Fruit fly (Drosophila melanogaster) whole organism, embryonic: ENCODE results near the gene Ilk.
A peak's percentile ranks its signal among the peaks of the same experiment; 100 is the strongest.

Source experiments
- Abd-B ChIP-seq: fragments of 200-800 bp; sonication (Bioruptor generic); optimal IDR thresholded peaks from 2 replicates; lab custom pipeline; 2018; ENCODE audit warnings: missing biosample characterization, mild to moderate bottlenecking, missing genetic modification characterization, moderate library complexity
- Antp ChIP-seq: fragments of 200-800 bp; sonication (Bioruptor generic); optimal IDR thresholded peaks from 3 replicates; lab custom pipeline; 2016; ENCODE audit warnings: missing biosample characterization, missing genetic modification characterization
- BEAF-32 ChIP-seq: fragments of 200-800 bp; sonication (Bioruptor generic); optimal IDR thresholded peaks from 3 replicates; lab custom pipeline; 2017; ENCODE audit warnings: missing biosample characterization, missing genetic modification characterization, mild to moderate bottlenecking, moderate library complexity, missing genetic modification reagents
- CG10267 ChIP-seq: fragments of 200-800 bp; sonication (Bioruptor generic); optimal IDR thresholded peaks from 2 replicates; lab custom pipeline; 2018; ENCODE audit warnings: missing biosample characterization, mild to moderate bottlenecking, missing genetic modification characterization, moderate library complexity
- CG13123 ChIP-seq: fragments of 200-800 bp; sonication (Bioruptor generic); optimal IDR thresholded peaks from 2 replicates; lab custom pipeline; 2016; ENCODE audit warnings: missing biosample characterization, missing genetic modification characterization
- CG13287 ChIP-seq: fragments of 200-800 bp; sonication (Bioruptor generic); IDR thresholded peaks from 2 replicates; pipeline ENCODE4 v1.3.6; 2022; ENCODE audit warnings: missing biosample characterization, missing genetic modification characterization; ENCODE audit not compliant: partially characterized antibody
- CG13296 ChIP-seq: fragments of 200-800 bp; sonication (Bioruptor generic); optimal IDR thresholded peaks from 3 replicates; lab custom pipeline; 2018; ENCODE audit warnings: missing biosample characterization, mild to moderate bottlenecking, missing genetic modification characterization
- CG13775 ChIP-seq: fragments of 200-800 bp; sonication (Bioruptor generic); optimal IDR thresholded peaks from 3 replicates; lab custom pipeline; 2017; ENCODE audit warnings: missing biosample characterization, mild to moderate bottlenecking, missing genetic modification characterization
- CG18476 ChIP-seq: fragments of 200-800 bp; sonication (Bioruptor generic); optimal IDR thresholded peaks from 2 replicates; lab custom pipeline; 2016; ENCODE audit warnings: missing biosample characterization, mild to moderate bottlenecking, missing genetic modification characterization
- CG3163 ChIP-seq: fragments of 200-800 bp; sonication (Bioruptor generic); optimal IDR thresholded peaks from 3 replicates; lab custom pipeline; 2016; ENCODE audit warnings: missing biosample characterization, missing genetic modification characterization
- CG34376 ChIP-seq: fragments of 200-800 bp; sonication (Bioruptor generic); optimal IDR thresholded peaks from 2 replicates; lab custom pipeline; 2018; ENCODE audit warnings: missing biosample characterization, mild to moderate bottlenecking, missing genetic modification characterization
- CG34422 ChIP-seq: fragments of 200-800 bp; sonication (Bioruptor generic); IDR thresholded peaks from 3 replicates; pipeline ENCODE4 v1.3.6; 2022; ENCODE audit warnings: missing biosample characterization, missing genetic modification characterization
- CG4282 ChIP-seq: fragments of 200-800 bp; sonication (Bioruptor generic); optimal IDR thresholded peaks from 2 replicates; lab custom pipeline; 2016; ENCODE audit warnings: missing biosample characterization, missing genetic modification characterization
- CG4617 ChIP-seq: fragments of 200-800 bp; sonication (Bioruptor generic); optimal IDR thresholded peaks from 3 replicates; lab custom pipeline; 2016; ENCODE audit warnings: missing biosample characterization, missing genetic modification characterization, borderline replicate concordance
- CG5245 ChIP-seq: fragments of 200-800 bp; sonication (Bioruptor generic); optimal IDR thresholded peaks from 3 replicates; lab custom pipeline; 2016; ENCODE audit warnings: missing biosample characterization, missing genetic modification characterization
- CG7357 ChIP-seq: fragments of 200-800 bp; sonication (Bioruptor generic); IDR thresholded peaks from 3 replicates; pipeline ENCODE4 v1.3.6; 2022; ENCODE audit warnings: missing biosample characterization, missing genetic modification characterization
- CG8089 ChIP-seq: fragments of 200-800 bp; sonication (Bioruptor generic); optimal IDR thresholded peaks from 3 replicates; lab custom pipeline; 2016; ENCODE audit warnings: missing biosample characterization, missing genetic modification characterization
- CG8388 ChIP-seq: fragments of 200-800 bp; sonication (Bioruptor generic); optimal IDR thresholded peaks from 2 replicates; lab custom pipeline; 2019; ENCODE audit warnings: missing biosample characterization, mild to moderate bottlenecking, missing genetic modification characterization, moderate library complexity
- CG9215 ChIP-seq: fragments of 200-800 bp; sonication (Bioruptor generic); IDR thresholded peaks from 2 replicates; pipeline ENCODE4 v1.3.6; 2022; ENCODE audit warnings: missing biosample characterization, missing genetic modification characterization
- Camta ChIP-seq: fragments of 200-800 bp; sonication (Bioruptor generic); optimal IDR thresholded peaks from 2 replicates; lab custom pipeline; 2016; ENCODE audit warnings: missing biosample characterization, missing genetic modification characterization
- D ChIP-seq, 2 experiments: fragments of 200-800 bp in 1 of 2; fragments of >200 bp in 1 of 2; sonication (Bioruptor generic) in 1 of 2; optimal IDR thresholded peaks; 2 replicates in 1 of 2; 3 replicates in 1 of 2; lab custom pipeline; 2017; ENCODE audit warnings: mild to moderate bottlenecking in 1 of 2, missing biosample characterization in 1 of 2, missing genetic modification characterization in 1 of 2, missing genetic modification reagents in 1 of 2
- Fer1 ChIP-seq: fragments of 200-800 bp; sonication (Bioruptor generic); optimal IDR thresholded peaks from 2 replicates; lab custom pipeline; 2017; ENCODE audit warnings: missing biosample characterization, mild to moderate bottlenecking, missing genetic modification characterization
- Hmx ChIP-seq: fragments of 200-800 bp; sonication (Bioruptor generic); optimal IDR thresholded peaks from 2 replicates; lab custom pipeline; 2016; ENCODE audit warnings: missing biosample characterization, missing genetic modification characterization
- Hr51 ChIP-seq, 2 experiments: fragments of 200-800 bp; sonication (Bioruptor generic); optimal IDR thresholded peaks; 2 replicates in 1 of 2; 3 replicates in 1 of 2; lab custom pipeline; 2016 to 2018; ENCODE audit warnings: missing biosample characterization in 2 of 2, missing genetic modification characterization in 2 of 2, mild to moderate bottlenecking in 1 of 2, moderate library complexity in 1 of 2
- MESR4 ChIP-seq: fragments of 200-800 bp; sonication (Bioruptor generic); optimal IDR thresholded peaks from 2 replicates; lab custom pipeline; 2018; ENCODE audit warnings: missing biosample characterization, mild to moderate bottlenecking, missing genetic modification characterization, moderate library complexity
- Myb ChIP-seq: fragments of 200-800 bp; sonication (Bioruptor generic); optimal IDR thresholded peaks from 2 replicates; lab custom pipeline; 2016; ENCODE audit warnings: missing biosample characterization, missing genetic modification characterization
- Neu2 ChIP-seq: fragments of 200-800 bp; sonication (Bioruptor generic); optimal IDR thresholded peaks from 3 replicates; lab custom pipeline; 2016; ENCODE audit warnings: missing biosample characterization, missing genetic modification characterization, borderline replicate concordance
- Nf-YC ChIP-seq: fragments of 200-800 bp; optimal IDR thresholded peaks from 3 replicates; lab custom pipeline; 2019; ENCODE audit warnings: missing biosample characterization, mild to moderate bottlenecking, missing genetic modification characterization, moderate library complexity
- NfI ChIP-seq: fragments of 200-800 bp; sonication (Bioruptor generic); optimal IDR thresholded peaks from 3 replicates; lab custom pipeline; 2018; ENCODE audit warnings: missing biosample characterization, mild to moderate bottlenecking, missing genetic modification characterization, moderate library complexity
- Oli ChIP-seq: fragments of 200-800 bp; sonication (Bioruptor generic); optimal IDR thresholded peaks from 2 replicates; lab custom pipeline; 2018; ENCODE audit warnings: missing biosample characterization, mild to moderate bottlenecking, missing genetic modification characterization, moderate library complexity
- PHDP ChIP-seq: fragments of 200-800 bp; sonication (Bioruptor generic); optimal IDR thresholded peaks from 3 replicates; lab custom pipeline; 2018; ENCODE audit warnings: missing biosample characterization, mild to moderate bottlenecking, missing genetic modification characterization, moderate library complexity
- Xbp1 ChIP-seq: fragments of 200-800 bp; sonication (Bioruptor generic); optimal IDR thresholded peaks from 3 replicates; lab custom pipeline; 2016; ENCODE audit warnings: missing biosample characterization, mild to moderate bottlenecking, missing genetic modification characterization
- aop ChIP-seq: fragments of 200-800 bp; sonication (Bioruptor generic); IDR thresholded peaks from 2 replicates; pipeline ENCODE4 v1.3.6; 2022; ENCODE audit warnings: missing biosample characterization, missing genetic modification characterization
- ap ChIP-seq: fragments of 200-800 bp; sonication (Bioruptor generic); IDR thresholded peaks from 2 replicates; pipeline ENCODE4 v1.3.6; 2022; ENCODE audit warnings: missing biosample characterization, missing genetic modification characterization
- chif ChIP-seq, 2 experiments: fragments of 200-800 bp; sonication (Bioruptor generic); optimal IDR thresholded peaks; 3 replicates each; lab custom pipeline; 2016; ENCODE audit warnings: missing biosample characterization in 2 of 2, missing genetic modification characterization in 2 of 2
- dm ChIP-seq: fragments of 200-800 bp; sonication (Bioruptor generic); optimal IDR thresholded peaks from 3 replicates; lab custom pipeline; 2016; ENCODE audit warnings: missing biosample characterization, missing genetic modification characterization
- dmrt99B ChIP-seq: fragments of 200-800 bp; sonication (Bioruptor generic); optimal IDR thresholded peaks from 2 replicates; lab custom pipeline; 2018; ENCODE audit warnings: missing biosample characterization, mild to moderate bottlenecking, missing genetic modification characterization, moderate library complexity
- h ChIP-seq: fragments of >200 bp; optimal IDR thresholded peaks from 2 replicates; lab custom pipeline; 2017
- hkb ChIP-seq, 2 experiments: fragments of 200-800 bp in 1 of 2; fragments of >200 bp in 1 of 2; sonication (Bioruptor generic) in 1 of 2; IDR thresholded peaks in 1 of 2; optimal IDR thresholded peaks in 1 of 2; 2 replicates each; pipeline versions ENCODE4 v1.3.6 to Lab custom; 2017 to 2022; ENCODE audit warnings: missing biosample characterization in 1 of 2, missing genetic modification characterization in 1 of 2
- jing ChIP-seq: fragments of 200-800 bp; sonication (Bioruptor generic); optimal IDR thresholded peaks from 2 replicates; lab custom pipeline; 2018; ENCODE audit warnings: missing biosample characterization, mild to moderate bottlenecking, missing genetic modification characterization
- ken ChIP-seq: fragments of 200-800 bp; sonication (Bioruptor generic); IDR thresholded peaks from 3 replicates; pipeline ENCODE4 v1.3.6; 2022; ENCODE audit warnings: missing biosample characterization, missing genetic modification characterization
- lab ChIP-seq: fragments of 200-800 bp; sonication (Bioruptor generic); optimal IDR thresholded peaks from 3 replicates; lab custom pipeline; 2017; ENCODE audit warnings: missing biosample characterization, missing genetic modification characterization, mild to moderate bottlenecking, moderate library complexity, missing genetic modification reagents
- maf-S ChIP-seq: fragments of 200-800 bp; sonication (Bioruptor generic); optimal IDR thresholded peaks from 2 replicates; lab custom pipeline; 2016; ENCODE audit warnings: missing biosample characterization, missing genetic modification characterization
- repo ChIP-seq: fragments of 200-800 bp; sonication (Bioruptor generic); optimal IDR thresholded peaks from 2 replicates; lab custom pipeline; 2016; ENCODE audit warnings: missing biosample characterization, missing genetic modification characterization
- stc ChIP-seq: fragments of 200-800 bp; sonication (Bioruptor generic); IDR thresholded peaks from 2 replicates; pipeline ENCODE4 v1.3.6; 2022; ENCODE audit warnings: missing biosample characterization, missing genetic modification characterization
- trem ChIP-seq: fragments of 200-800 bp; optimal IDR thresholded peaks from 3 replicates; lab custom pipeline; 2019; ENCODE audit warnings: missing biosample characterization, mild to moderate bottlenecking, missing genetic modification characterization, moderate library complexity
- ttk ChIP-seq: fragments of 200-800 bp; sonication (Bioruptor generic); IDR thresholded peaks from 2 replicates; pipeline ENCODE4 v2.1.2; 2022; ENCODE audit warnings: missing biosample characterization, missing genetic modification characterization
- tx ChIP-seq: fragments of 200-800 bp; sonication (Bioruptor generic); optimal IDR thresholded peaks from 2 replicates; lab custom pipeline; 2016; ENCODE audit warnings: missing biosample characterization, missing genetic modification characterization

Gene Ilk

DNA sequence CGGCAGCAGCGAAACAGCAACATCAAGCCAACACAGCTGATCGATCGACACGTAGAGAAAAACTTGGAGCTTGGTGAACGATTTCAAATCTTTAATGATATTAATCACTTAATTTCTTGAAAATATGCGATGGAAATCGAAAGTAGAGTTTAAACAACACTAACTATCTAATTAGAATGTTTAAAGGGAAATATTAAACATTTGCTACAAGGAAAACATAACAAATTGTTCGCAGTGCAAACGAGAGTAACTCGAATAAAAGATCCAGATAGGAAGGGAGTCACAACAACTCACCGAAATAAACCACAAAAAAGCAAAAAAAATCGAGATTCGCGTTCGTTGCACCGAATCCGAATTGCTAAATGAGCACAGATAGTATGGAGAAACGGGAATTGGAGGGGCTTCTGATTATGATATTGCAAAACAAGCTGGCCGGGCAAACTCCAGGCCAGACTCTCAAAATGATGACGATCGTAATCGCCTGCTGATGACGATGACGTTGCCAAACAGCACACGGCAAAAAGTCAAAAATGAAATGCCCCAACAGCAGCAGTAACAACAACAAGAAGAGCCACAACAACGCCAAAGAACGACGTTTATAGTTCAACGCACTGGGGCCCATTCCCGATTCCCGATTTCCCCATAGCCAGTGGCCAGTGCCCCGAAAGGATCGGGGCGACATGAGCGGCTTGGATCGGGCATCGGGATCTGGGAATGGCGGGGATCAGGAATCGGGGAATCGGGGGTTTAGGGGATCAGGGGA, 37.2 kb downstream of the Ilk start (continued):
- TF ChIP-seq CG34422 (peak; percentile 15; the same call in 1 of the 3 replicates), Nf-YC (tag; lab: Kevin White, UChicago) (no peak), Neu2 (GFP tag; lab: Kevin White, UChicago) (no peak), Myb (GFP tag; lab: Kevin White, UChicago) (no peak), MESR4 (no peak), CG4282 (GFP tag; lab: Kevin White, UChicago) (no peak), Hmx (GFP tag; lab: Kevin White, UChicago) (no peak), CG13123 (GFP tag; lab: Kevin White, UChicago) (no peak), D (optimal IDR thresholded peaks at IDR 0.05; lab: Kevin White, UChicago) (no peak), D (GFP tag; optimal IDR thresholded peaks at IDR 0.05; lab: Kevin White, UChicago) (no peak), dmrt99B (tag; lab: Kevin White, UChicago) (peak; percentile 56), CG8089 (no peak), ap (GFP tag; lab: Robert Waterston, UW) (no peak), CG18476 (GFP tag; lab: Kevin White, UChicago) (no peak), ttk (GFP tag; lab: Robert Waterston, UW) (no peak), Antp (GFP tag; lab: Kevin White, UChicago) (no peak), CG9215 (GFP tag; lab: Robert Waterston, UW) (no peak), CG13775 (GFP tag; lab: Kevin White, UChicago) (no peak), jing (peak; percentile 43), CG10267 (tag; lab: Kevin White, UChicago) (peak; percentile 23), Abd-B (GFP tag; lab: Kevin White, UChicago) (no peak), dm (GFP tag; lab: Kevin White, UChicago) (no peak), CG34376 (GFP tag; lab: Kevin White, UChicago) (no peak), lab (GFP tag; lab: Kevin White, UChicago) (peak; percentile 14), aop (no peak), CG13296 (GFP tag; lab: Kevin White, UChicago) (no peak), BEAF-32 (GFP tag; lab: Kevin White, UChicago) (no peak), Camta (GFP tag; lab: Kevin White, UChicago) (peak; percentile 62), trem (peak; percentile 47), tx (GFP tag; lab: Kevin White, UChicago) (no peak), maf-S (GFP tag; lab: Kevin White, UChicago) (no peak), CG8388 (GFP tag; lab: Kevin White, UChicago) (peak; percentile 42), stc (GFP tag; lab: Robert Waterston, UW) (0 out of 2 replicates have a peak, but pooled peaks have one; percentile 38), repo (GFP tag; lab: Kevin White, UChicago) (no peak), Hr51 (GFP tag; optimal IDR thresholded peaks at IDR 0.05; lab: Kevin White, UChicago) (peak in 1 of 2 experiments; percentile 69), Oli (tag; lab: Kevin White, UChicago) (peak; percentile 49), CG3163 (GFP tag; lab: Kevin White, UChicago) (no peak), h (no peak), CG5245 (GFP tag; lab: Kevin White, UChicago) (peak; percentile 20), CG7357 (GFP tag; lab: Robert Waterston, UW) (no peak), PHDP (peak; percentile 31), hkb (optimal IDR thresholded peaks at IDR 0.05; lab: Kevin White, UChicago) (no peak), hkb (GFP tag; IDR thresholded peaks at IDR 0.05; lab: Robert Waterston, UW) (peak; percentile 35; the same call in 1 of the 2 replicates), Xbp1 (GFP tag; lab: Kevin White, UChicago) (peak; percentile 60), chif (GFP tag; optimal IDR thresholded peaks at IDR 0.05; lab: Kevin White, UChicago) (peak; percentile 36 to 52), ken (GFP tag; lab: Robert Waterston, UW) (no peak), CG13287 (no peak), Fer1 (GFP tag; lab: Kevin White, UChicago) (no peak), CG4617 (GFP tag; lab: Kevin White, UChicago) (no peak), NfI (GFP tag; lab: Kevin White, UChicago) (no peak)
